Fruit fly (Drosophila melanogaster) whole organism, embryonic: ENCODE measurements around the gene Cpr30B.

Experiments
- Antp ChIP-seq: fragments of 200-800 bp; sonication (Bioruptor generic); optimal IDR thresholded peaks from 3 replicates; lab custom pipeline; 2016; ENCODE audit warnings: missing biosample characterization, missing genetic modification characterization
- Asciz ChIP-seq: fragments of 200-800 bp; sonication (Bioruptor generic); optimal IDR thresholded peaks from 2 replicates; lab custom pipeline; 2017; ENCODE audit warnings: missing biosample characterization, mild to moderate bottlenecking, missing genetic modification characterization, missing genetic modification reagents
- CG10979 ChIP-seq: fragments of 200-800 bp; sonication (Bioruptor generic); optimal IDR thresholded peaks from 2 replicates; lab custom pipeline; 2018; ENCODE audit warnings: missing biosample characterization, mild to moderate bottlenecking, missing genetic modification characterization, moderate library complexity
- CG11504 ChIP-seq: fragments of 200-800 bp; sonication (Bioruptor generic); optimal IDR thresholded peaks from 3 replicates; lab custom pipeline; 2019; ENCODE audit warnings: missing biosample characterization, mild to moderate bottlenecking, missing genetic modification characterization, moderate library complexity
- CG14710 ChIP-seq: fragments of 200-800 bp; sonication (Bioruptor generic); optimal IDR thresholded peaks from 3 replicates; lab custom pipeline; 2019; ENCODE audit warnings: missing biosample characterization, mild to moderate bottlenecking, missing genetic modification characterization, moderate library complexity
- CG14965 ChIP-seq: fragments of 200-800 bp; sonication (Bioruptor generic); optimal IDR thresholded peaks from 2 replicates; lab custom pipeline; 2016; ENCODE audit warnings: missing biosample characterization, missing genetic modification characterization, borderline replicate concordance
- CG15269 ChIP-seq: fragments of 200-800 bp; sonication (Bioruptor generic); optimal IDR thresholded peaks from 2 replicates; lab custom pipeline; 2018; ENCODE audit warnings: missing biosample characterization, mild to moderate bottlenecking, missing genetic modification characterization, moderate library complexity
- CG17361 ChIP-seq: fragments of 200-800 bp; sonication (Bioruptor generic); IDR thresholded peaks from 3 replicates; pipeline ENCODE4 v1.3.6; 2022; ENCODE audit warnings: missing biosample characterization, missing genetic modification characterization
- CG17829 ChIP-seq: fragments of 200-800 bp; optimal IDR thresholded peaks from 2 replicates; lab custom pipeline; 2019; ENCODE audit warnings: missing biosample characterization, mild to moderate bottlenecking, missing genetic modification characterization, moderate library complexity
- CG18262 ChIP-seq: fragments of 200-800 bp; optimal IDR thresholded peaks from 3 replicates; lab custom pipeline; 2019; ENCODE audit warnings: missing biosample characterization, mild to moderate bottlenecking, missing genetic modification characterization, moderate library complexity
- CG18764 ChIP-seq: fragments of 200-800 bp; sonication (Bioruptor generic); optimal IDR thresholded peaks from 3 replicates; lab custom pipeline; 2016; ENCODE audit warnings: missing biosample characterization, missing genetic modification characterization
- CG2678 ChIP-seq: fragments of 200-800 bp; sonication (Bioruptor generic); optimal IDR thresholded peaks from 3 replicates; lab custom pipeline; 2019; ENCODE audit warnings: missing biosample characterization, mild to moderate bottlenecking, missing genetic modification characterization, moderate library complexity
- CG34224 ChIP-seq: fragments of 200-800 bp; sonication (Bioruptor generic); IDR thresholded peaks from 3 replicates; pipeline ENCODE4 v1.3.6; 2022; ENCODE audit warnings: missing biosample characterization, missing genetic modification characterization; ENCODE audit not compliant: partially characterized antibody
- CG4820 ChIP-seq: fragments of 200-800 bp; sonication (Bioruptor generic); optimal IDR thresholded peaks from 3 replicates; lab custom pipeline; 2016; ENCODE audit warnings: missing biosample characterization, missing genetic modification characterization
- CG6683 ChIP-seq: fragments of 200-800 bp; sonication (Bioruptor generic); optimal IDR thresholded peaks from 2 replicates; lab custom pipeline; 2017; ENCODE audit warnings: missing biosample characterization, mild to moderate bottlenecking, missing genetic modification characterization, missing genetic modification reagents
- CG7786 ChIP-seq: fragments of 200-800 bp; sonication (Bioruptor generic); optimal IDR thresholded peaks from 2 replicates; lab custom pipeline; 2016; ENCODE audit warnings: missing biosample characterization, missing genetic modification characterization
- CG9215 ChIP-seq: fragments of 200-800 bp; sonication (Bioruptor generic); IDR thresholded peaks from 2 replicates; pipeline ENCODE4 v1.3.6; 2022; ENCODE audit warnings: missing biosample characterization, missing genetic modification characterization
- D ChIP-seq, 2 experiments: fragments of 200-800 bp in 1 of 2; fragments of >200 bp in 1 of 2; sonication (Bioruptor generic) in 1 of 2; optimal IDR thresholded peaks; 2 replicates in 1 of 2; 3 replicates in 1 of 2; lab custom pipeline; 2017; ENCODE audit warnings: mild to moderate bottlenecking in 1 of 2, missing biosample characterization in 1 of 2, missing genetic modification characterization in 1 of 2, missing genetic modification reagents in 1 of 2
- Dek ChIP-seq: fragments of 200-800 bp; sonication (Bioruptor generic); optimal IDR thresholded peaks from 3 replicates; lab custom pipeline; 2019; ENCODE audit warnings: missing biosample characterization, mild to moderate bottlenecking, missing genetic modification characterization, moderate library complexity
- Fer2 ChIP-seq: fragments of 200-800 bp; sonication (Bioruptor generic); optimal IDR thresholded peaks from 2 replicates; lab custom pipeline; 2018; ENCODE audit warnings: missing biosample characterization, mild to moderate bottlenecking, missing genetic modification characterization, moderate library complexity
- HHEX ChIP-seq: fragments of 200-800 bp; sonication (Bioruptor generic); optimal IDR thresholded peaks from 3 replicates; lab custom pipeline; 2017; ENCODE audit warnings: missing biosample characterization, mild to moderate bottlenecking, missing genetic modification characterization, missing genetic modification reagents
- Max ChIP-seq: fragments of 200-800 bp; sonication (Bioruptor generic); optimal IDR thresholded peaks from 2 replicates; lab custom pipeline; 2016; ENCODE audit warnings: missing biosample characterization, mild to moderate bottlenecking, missing genetic modification characterization
- Med ChIP-seq: fragments of 200-800 bp; sonication (Bioruptor generic); peaks from one replicate; lab custom pipeline; 2016; ENCODE audit warnings: missing biosample characterization, missing genetic modification characterization, mild to moderate bottlenecking, inconsistent platforms, moderate library complexity
- Oli ChIP-seq: fragments of 200-800 bp; sonication (Bioruptor generic); optimal IDR thresholded peaks from 2 replicates; lab custom pipeline; 2018; ENCODE audit warnings: missing biosample characterization, mild to moderate bottlenecking, missing genetic modification characterization, moderate library complexity
- PHDP ChIP-seq: fragments of 200-800 bp; sonication (Bioruptor generic); optimal IDR thresholded peaks from 3 replicates; lab custom pipeline; 2018; ENCODE audit warnings: missing biosample characterization, mild to moderate bottlenecking, missing genetic modification characterization, moderate library complexity
- Rx ChIP-seq: fragments of 200-800 bp; sonication (Bioruptor generic); IDR thresholded peaks from 2 replicates; pipeline ENCODE4 v1.3.6; 2022; ENCODE audit warnings: missing biosample characterization, missing genetic modification characterization
- Sox100B ChIP-seq: fragments of 200-800 bp; sonication (Bioruptor generic); optimal IDR thresholded peaks from 3 replicates; lab custom pipeline; 2018; ENCODE audit warnings: missing biosample characterization, mild to moderate bottlenecking, missing genetic modification characterization
- Xrp1 ChIP-seq: fragments of 200-800 bp; sonication (Bioruptor generic); IDR thresholded peaks from 2 replicates; pipeline ENCODE4 v1.3.6; 2022; ENCODE audit warnings: missing biosample characterization, missing genetic modification characterization
- cas ChIP-seq: fragments of 200-800 bp; sonication (Bioruptor generic); IDR thresholded peaks from 2 replicates; pipeline ENCODE4 v1.3.6; 2022; ENCODE audit warnings: missing biosample characterization, missing genetic modification characterization
- caup ChIP-seq: fragments of 200-800 bp; sonication (Bioruptor generic); optimal IDR thresholded peaks from 3 replicates; lab custom pipeline; 2017; ENCODE audit warnings: missing biosample characterization, mild to moderate bottlenecking, missing genetic modification characterization, moderate library complexity; ENCODE audit not compliant: severe bottlenecking
- crol ChIP-seq: fragments of 200-800 bp; sonication (Bioruptor generic); IDR thresholded peaks from 2 replicates; pipeline ENCODE4 v1.3.6; 2022; ENCODE audit warnings: missing biosample characterization, missing genetic modification characterization
- dpn ChIP-seq, 2 experiments: fragments of 200-800 bp; sonication (Bioruptor generic); optimal IDR thresholded peaks; 3 replicates each; lab custom pipeline; 2016; ENCODE audit warnings: missing biosample characterization in 2 of 2, missing genetic modification characterization in 2 of 2
- eve ChIP-seq, 2 experiments: fragments of >200 bp; optimal IDR thresholded peaks; 2 replicates each; lab custom pipeline; 2017; ENCODE audit warnings: missing biosample characterization in 2 of 2, missing genetic modification characterization in 2 of 2
- fd96Cb ChIP-seq: fragments of 200-800 bp; sonication (Bioruptor generic); optimal IDR thresholded peaks from 2 replicates; lab custom pipeline; 2018; ENCODE audit warnings: missing biosample characterization, mild to moderate bottlenecking, missing genetic modification characterization, moderate library complexity
- hb ChIP-seq: fragments of 200-800 bp; sonication (Bioruptor generic); IDR thresholded peaks from 3 replicates; pipeline ENCODE4 v1.3.6; 2022; ENCODE audit warnings: missing biosample characterization, missing genetic modification characterization; ENCODE audit not compliant: partially characterized antibody
- kah ChIP-seq: fragments of 200-800 bp; sonication (Bioruptor generic); optimal IDR thresholded peaks from 2 replicates; lab custom pipeline; 2018; ENCODE audit warnings: missing biosample characterization, mild to moderate bottlenecking, missing genetic modification characterization
- kni ChIP-seq: fragments of 200-800 bp; sonication (Bioruptor generic); optimal IDR thresholded peaks from 3 replicates; lab custom pipeline; 2017; ENCODE audit warnings: mild to moderate bottlenecking, missing biosample characterization, missing genetic modification reagents, missing genetic modification characterization
- nmo ChIP-seq: fragments of 200-800 bp; sonication (Bioruptor generic); optimal IDR thresholded peaks from 2 replicates; lab custom pipeline; 2018; ENCODE audit warnings: missing biosample characterization, mild to moderate bottlenecking, missing genetic modification characterization, moderate library complexity
- onecut ChIP-seq: fragments of 200-800 bp; sonication (Bioruptor generic); IDR thresholded peaks from 2 replicates; pipeline ENCODE4 v1.3.6; 2022; ENCODE audit warnings: missing biosample characterization, missing genetic modification characterization
- phol ChIP-seq: fragments of 200-800 bp; sonication (Bioruptor generic); optimal IDR thresholded peaks from 3 replicates; lab custom pipeline; 2018; ENCODE audit warnings: missing biosample characterization, mild to moderate bottlenecking, missing genetic modification characterization, moderate library complexity
- prd ChIP-seq, 3 experiments: fragments of >200 bp in 2 of 3; fragments of 200-800 bp in 1 of 3; sonication (Bioruptor generic) in 1 of 3; optimal IDR thresholded peaks in 2 of 3; IDR thresholded peaks in 1 of 3; 2 replicates in 2 of 3; 3 replicates in 1 of 3; pipeline versions ENCODE4 v1.3.6 to Lab custom; 2017 to 2022; ENCODE audit warnings: missing biosample characterization in 1 of 3, missing genetic modification characterization in 1 of 3
- pum ChIP-seq: fragments of 200-800 bp; sonication (Bioruptor generic); optimal IDR thresholded peaks from 2 replicates; lab custom pipeline; 2016; ENCODE audit warnings: missing biosample characterization, missing genetic modification characterization
- sima ChIP-seq: fragments of 200-800 bp; sonication (Bioruptor generic); optimal IDR thresholded peaks from 2 replicates; lab custom pipeline; 2016; ENCODE audit warnings: missing biosample characterization, missing genetic modification characterization
- slp2 ChIP-seq: fragments of 200-800 bp; sonication (Bioruptor generic); optimal IDR thresholded peaks from 2 replicates; lab custom pipeline; 2016; ENCODE audit warnings: missing biosample characterization, missing genetic modification characterization
- so ChIP-seq: fragments of 200-800 bp; sonication (Bioruptor generic); IDR thresholded peaks from 3 replicates; pipeline ENCODE4 v1.3.6; 2022; ENCODE audit warnings: missing biosample characterization, missing genetic modification characterization
- unpg ChIP-seq: fragments of 200-800 bp; sonication (Bioruptor generic); optimal IDR thresholded peaks from 3 replicates; lab custom pipeline; 2018; ENCODE audit warnings: missing biosample characterization, mild to moderate bottlenecking, missing genetic modification characterization, moderate library complexity

The Cpr30B gene

dm6 chr2L:9505372-9506103 is 37.1 kb upstream of the Cpr30B start (continued):
- TF ChIP-seq slp2 (GFP tag; lab: Kevin White, UChicago): no peak
- peak; percentile 35; the same call in 1 of the 2 replicates for TF ChIP-seq Xrp1 (GFP tag; lab: Robert Waterston, UW)
- TF ChIP-seq kah (GFP tag; lab: Kevin White, UChicago): no peak
- peak; percentile 37 for TF ChIP-seq CG11504 (tag; lab: Kevin White, UChicago)
- no peak for TF ChIP-seq caup (GFP tag; lab: Kevin White, UChicago)
- TF ChIP-seq D (optimal IDR thresholded peaks at IDR 0.05; lab: Kevin White, UChicago): no peak
- TF ChIP-seq D (GFP tag; optimal IDR thresholded peaks at IDR 0.05; lab: Kevin White, UChicago): peak; percentile 22
- peak; percentile 93 for TF ChIP-seq onecut (GFP tag; lab: Robert Waterston, UW)
- TF ChIP-seq Max (GFP tag; lab: Kevin White, UChicago): no peak
- TF ChIP-seq pum (GFP tag; lab: Kevin White, UChicago): no peak
- TF ChIP-seq HHEX (GFP tag; lab: Kevin White, UChicago): peak; percentile 26
- no peak for TF ChIP-seq CG14965 (GFP tag; lab: Kevin White, UChicago)
- no peak for TF ChIP-seq Rx (GFP tag; lab: Robert Waterston, UW)
- TF ChIP-seq dpn (GFP tag; optimal IDR thresholded peaks at IDR 0.05; lab: Kevin White, UChicago): peak in 1 of 2 experiments; percentile 16
- peak; percentile 51 for TF ChIP-seq kni (GFP tag; lab: Kevin White, UChicago)
- no peak for TF ChIP-seq Dek
- peak; percentile 42 for TF ChIP-seq fd96Cb (tag; lab: Kevin White, UChicago)
- TF ChIP-seq eve (GFP tag; optimal IDR thresholded peaks at IDR 0.05; lab: Kevin White, UChicago): peak in 1 of 2 experiments; percentile 16
- TF ChIP-seq CG2678 (tag; lab: Kevin White, UChicago): peak; percentile 30
- peak; percentile 16 for TF ChIP-seq CG14710 (tag; lab: Kevin White, UChicago)
- no peak for TF ChIP-seq cas (GFP tag; lab: Robert Waterston, UW)
- TF ChIP-seq CG18764 (GFP tag; lab: Kevin White, UChicago): no peak
- no peak for TF ChIP-seq CG34224 (GFP tag; lab: Robert Waterston, UW)
- no peak for TF ChIP-seq hb (GFP tag; lab: Robert Waterston, UW)
- peak; percentile 54 for TF ChIP-seq Asciz (GFP tag; lab: Kevin White, UChicago)
- TF ChIP-seq nmo: peak; percentile 34
- no peak for TF ChIP-seq Fer2 (tag; lab: Kevin White, UChicago)
- peak; percentile 12 for TF ChIP-seq unpg (GFP tag; lab: Kevin White, UChicago)
- TF ChIP-seq PHDP (tag; lab: Kevin White, UChicago): peak; percentile 11
- TF ChIP-seq CG6683: no peak
- peak; percentile 6 for TF ChIP-seq CG4820
- no peak for TF ChIP-seq CG9215 (GFP tag; lab: Robert Waterston, UW)
- peak; percentile 56 for TF ChIP-seq crol (GFP tag; lab: Robert Waterston, UW)
- TF ChIP-seq so: no peak
- peak; percentile 26 for TF ChIP-seq Sox100B
- TF ChIP-seq sima (GFP tag; lab: Kevin White, UChicago): no peak
- TF ChIP-seq Med (GFP tag; lab: Kevin White, UChicago): peak; percentile 42
- peak; percentile 51 for TF ChIP-seq CG10979
- TF ChIP-seq CG17361 (GFP tag; lab: Robert Waterston, UW): no peak
- peak; percentile 51 for TF ChIP-seq phol (tag; lab: Kevin White, UChicago)
- TF ChIP-seq CG18262 (tag; lab: Kevin White, UChicago): peak; percentile 37
- peak; percentile 9 for TF ChIP-seq CG15269 (tag; lab: Kevin White, UChicago)
- no peak for TF ChIP-seq CG7786 (GFP tag; lab: Kevin White, UChicago)
- TF ChIP-seq prd (optimal IDR thresholded peaks at IDR 0.05; lab: Kevin White, UChicago): no peak
- peak; percentile 35; the same call in 1 of the 3 replicates for TF ChIP-seq prd (GFP tag; IDR thresholded peaks at IDR 0.05; lab: Robert Waterston, UW)
- peak; percentile 10 for TF ChIP-seq CG17829 (tag; lab: Kevin White, UChicago)
- no peak for TF ChIP-seq Antp (GFP tag; lab: Kevin White, UChicago)
- TF ChIP-seq Oli (tag; lab: Kevin White, UChicago): peak; percentile 29
